Fruit fly (Drosophila melanogaster) whole organism, adult: ENCODE results near the gene CG3557.

Source experiments
- CG11617 ChIP-seq: fragments of 200-800 bp; sonication (Bioruptor generic); optimal IDR thresholded peaks from 2 replicates; lab custom pipeline; 2017; ENCODE audit warnings: mild to moderate bottlenecking, missing biosample characterization, missing genetic modification reagents, missing genetic modification characterization
- CG12768 ChIP-seq: fragments of 200-800 bp; sonication (Bioruptor generic); optimal IDR thresholded peaks from 2 replicates; lab custom pipeline; 2017; ENCODE audit warnings: missing biosample characterization, missing genetic modification characterization, mild to moderate bottlenecking, moderate library complexity, missing genetic modification reagents
- CG14711 ChIP-seq: fragments of 200-800 bp; sonication (Bioruptor generic); optimal IDR thresholded peaks from 2 replicates; lab custom pipeline; 2018; ENCODE audit warnings: missing biosample characterization, mild to moderate bottlenecking, missing genetic modification characterization, moderate library complexity
- CG1620 ChIP-seq: fragments of 200-800 bp; sonication (Bioruptor generic); optimal IDR thresholded peaks from 2 replicates; lab custom pipeline; 2016; ENCODE audit warnings: missing biosample characterization, missing genetic modification characterization
- CG33017 ChIP-seq: fragments of 200-800 bp; sonication (Bioruptor generic); optimal IDR thresholded peaks from 2 replicates; lab custom pipeline; 2018; ENCODE audit warnings: missing biosample characterization, mild to moderate bottlenecking, missing genetic modification characterization, moderate library complexity
- CG5204 ChIP-seq: fragments of 200-800 bp; sonication (Bioruptor generic); optimal IDR thresholded peaks from 2 replicates; lab custom pipeline; 2016; ENCODE audit warnings: missing biosample characterization, missing genetic modification characterization
- CG7045 ChIP-seq: fragments of 200-800 bp; sonication (Bioruptor generic); optimal IDR thresholded peaks from 2 replicates; lab custom pipeline; 2017; ENCODE audit warnings: missing biosample characterization, mild to moderate bottlenecking, missing genetic modification characterization
- CG7101 ChIP-seq: fragments of 200-800 bp; sonication (Bioruptor generic); optimal IDR thresholded peaks from 2 replicates; lab custom pipeline; 2018; ENCODE audit warnings: missing biosample characterization, mild to moderate bottlenecking, missing genetic modification characterization, moderate library complexity
- Clk ChIP-seq: fragments of 200-800 bp; sonication (Bioruptor generic); optimal IDR thresholded peaks from 2 replicates; lab custom pipeline; 2017; ENCODE audit warnings: missing biosample characterization, missing genetic modification characterization
- Crg-1 ChIP-seq: fragments of 200-800 bp; sonication (Bioruptor generic); optimal IDR thresholded peaks from 2 replicates; lab custom pipeline; 2016; ENCODE audit warnings: missing biosample characterization, missing genetic modification characterization
- Hr96 ChIP-seq: fragments of 200-800 bp; sonication (Bioruptor generic); optimal IDR thresholded peaks from 2 replicates; lab custom pipeline; 2016; ENCODE audit warnings: missing biosample characterization, missing genetic modification characterization
- Mnt ChIP-seq: fragments of 200-800 bp; sonication (Bioruptor generic); optimal IDR thresholded peaks from 2 replicates; lab custom pipeline; 2016; ENCODE audit warnings: missing biosample characterization, mild to moderate bottlenecking, missing genetic modification characterization
- bab1 ChIP-seq: fragments of 200-800 bp; sonication (Bioruptor generic); optimal IDR thresholded peaks from 3 replicates; lab custom pipeline; 2019; ENCODE audit warnings: missing biosample characterization, mild to moderate bottlenecking, missing genetic modification characterization, moderate library complexity
- cic ChIP-seq: fragments of 200-800 bp; sonication (Bioruptor generic); optimal IDR thresholded peaks from 2 replicates; lab custom pipeline; 2017; ENCODE audit warnings: missing biosample characterization, mild to moderate bottlenecking, missing genetic modification characterization, moderate library complexity
- cnc ChIP-seq, 2 experiments: fragments of >200 bp; optimal IDR thresholded peaks; 2 replicates each; lab custom pipeline; 2017
- kay ChIP-seq: fragments of 200-800 bp; sonication (Bioruptor generic); peaks from one replicate; lab custom pipeline; 2016; ENCODE audit warnings: missing biosample characterization, missing genetic modification characterization, borderline replicate concordance
- ovo ChIP-seq: fragments of 200-800 bp; sonication (Bioruptor generic); optimal IDR thresholded peaks from 2 replicates; lab custom pipeline; 2016; ENCODE audit warnings: missing biosample characterization, missing genetic modification characterization
- pad ChIP-seq: fragments of 200-800 bp; sonication (Bioruptor generic); optimal IDR thresholded peaks from 3 replicates; lab custom pipeline; 2017; ENCODE audit warnings: missing biosample characterization, missing genetic modification characterization, mild to moderate bottlenecking, moderate library complexity, missing genetic modification reagents
- tj ChIP-seq: fragments of 200-800 bp; sonication (Bioruptor generic); optimal IDR thresholded peaks from 3 replicates; lab custom pipeline; 2017; ENCODE audit warnings: missing biosample characterization, mild to moderate bottlenecking, missing genetic modification characterization, moderate library complexity
- toe ChIP-seq: fragments of 200-800 bp; sonication (Bioruptor generic); optimal IDR thresholded peaks from 2 replicates; lab custom pipeline; 2016; ENCODE audit warnings: missing biosample characterization, missing genetic modification characterization

Gene CG3557

dm6 chr2L:2385692-2386091 lies at the start of gene CG3557:
TSS of gene CG3557 (minus strand) at chr2L:2385792.
- no peak for TF ChIP-seq CG5204 (GFP tag; lab: Kevin White, UChicago)
- TF ChIP-seq CG12768 (GFP tag; lab: Kevin White, UChicago): no peak
- TF ChIP-seq CG33017 (tag; lab: Kevin White, UChicago): no peak
- TF ChIP-seq CG7045: no peak
- TF ChIP-seq Mnt (GFP tag; lab: Kevin White, UChicago): no peak
- TF ChIP-seq CG14711 (tag; lab: Kevin White, UChicago): no peak
- TF ChIP-seq tj (GFP tag; lab: Kevin White, UChicago): no peak
- no peak for TF ChIP-seq ovo (GFP tag; lab: Kevin White, UChicago)
- no peak for TF ChIP-seq Clk
- TF ChIP-seq kay (GFP tag; lab: Kevin White, UChicago): no peak
- no peak for TF ChIP-seq Crg-1 (GFP tag; lab: Kevin White, UChicago)
- no peak for TF ChIP-seq toe
- no peak for TF ChIP-seq cnc (optimal IDR thresholded peaks at IDR 0.05; lab: Kevin White, UChicago)
- TF ChIP-seq Hr96 (GFP tag; lab: Kevin White, UChicago): no peak
- no peak for TF ChIP-seq CG11617 (GFP tag; lab: Kevin White, UChicago)
- TF ChIP-seq bab1: no peak
- no peak for TF ChIP-seq pad (GFP tag; lab: Kevin White, UChicago)
- no peak for TF ChIP-seq CG1620 (GFP tag; lab: Kevin White, UChicago)
- no peak for TF ChIP-seq cic (GFP tag; lab: Kevin White, UChicago)

- no peak for TF ChIP-seq Clk
- TF ChIP-seq CG12768 (GFP tag; lab: Kevin White, UChicago): no peak
- no peak for TF ChIP-seq CG33017 (tag; lab: Kevin White, UChicago)
- no peak for TF ChIP-seq CG11617 (GFP tag; lab: Kevin White, UChicago)
- no peak for TF ChIP-seq pad (GFP tag; lab: Kevin White, UChicago)
- TF ChIP-seq CG5204 (GFP tag; lab: Kevin White, UChicago): no peak
- no peak for TF ChIP-seq CG14711 (tag; lab: Kevin White, UChicago)
Measured at dm6 chr2L:2434222-2434621, 48.6 kb upstream of the CG3557 start.

- TF ChIP-seq Crg-1 (GFP tag; lab: Kevin White, UChicago): no peak
- TF ChIP-seq CG14711 (tag; lab: Kevin White, UChicago): peak; percentile 42
- TF ChIP-seq CG33017 (tag; lab: Kevin White, UChicago): peak; percentile 72
- TF ChIP-seq toe: peak; percentile 48
- peak; percentile 57 for TF ChIP-seq CG12768 (GFP tag; lab: Kevin White, UChicago)
- TF ChIP-seq ovo (GFP tag; lab: Kevin White, UChicago): no peak
- no peak for TF ChIP-seq Mnt (GFP tag; lab: Kevin White, UChicago)
- TF ChIP-seq CG7045: peak; percentile 74
- peak; percentile 10 for TF ChIP-seq tj (GFP tag; lab: Kevin White, UChicago)
- TF ChIP-seq cnc (optimal IDR thresholded peaks at IDR 0.05; lab: Kevin White, UChicago): no peak
- no peak for TF ChIP-seq CG11617 (GFP tag; lab: Kevin White, UChicago)
- no peak for TF ChIP-seq cic (GFP tag; lab: Kevin White, UChicago)
- TF ChIP-seq pad (GFP tag; lab: Kevin White, UChicago): no peak
- no peak for TF ChIP-seq CG1620 (GFP tag; lab: Kevin White, UChicago)
- TF ChIP-seq Hr96 (GFP tag; lab: Kevin White, UChicago): peak; percentile 55
- peak; percentile 20 for TF ChIP-seq Clk
- peak; percentile 60 for TF ChIP-seq CG7101
- peak; percentile 45 for TF ChIP-seq kay (GFP tag; lab: Kevin White, UChicago)
- TF ChIP-seq CG5204 (GFP tag; lab: Kevin White, UChicago): peak; percentile 72
- TF ChIP-seq bab1: no peak
Measured at dm6 chr2L:2433494-2434054, 48.0 kb upstream of the CG3557 start.

- TF ChIP-seq CG1620 (GFP tag; lab: Kevin White, UChicago) (no peak), CG33017 (tag; lab: Kevin White, UChicago) (no peak), CG14711 (tag; lab: Kevin White, UChicago) (no peak)
Measured at dm6 chr2L:2432809-2433493, 47.4 kb upstream of the CG3557 start.

dm6 chr2L:2430251-2430650 lies 44.7 kb upstream of the CG3557 start:
- no peak for TF ChIP-seq CG7101

dm6 chr2L:2429588-2429987 lies 44.0 kb upstream of the CG3557 start:
- TF ChIP-seq kay (GFP tag; lab: Kevin White, UChicago) (peak; percentile 52), Hr96 (GFP tag; lab: Kevin White, UChicago) (no peak)

dm6 chr2L:2428209-2428488 lies 42.6 kb upstream of the CG3557 start, which contains the start of gene dpp:
TSS of gene dpp (plus strand) at chr2L:2428372.
- no peak for TF ChIP-seq CG11617 (GFP tag; lab: Kevin White, UChicago)
- TF ChIP-seq CG1620 (GFP tag; lab: Kevin White, UChicago): no peak
- no peak for TF ChIP-seq pad (GFP tag; lab: Kevin White, UChicago)
- no peak for TF ChIP-seq CG12768 (GFP tag; lab: Kevin White, UChicago)
- no peak for TF ChIP-seq Clk
- TF ChIP-seq CG7045: no peak
- TF ChIP-seq CG5204 (GFP tag; lab: Kevin White, UChicago): no peak
- TF ChIP-seq cnc (optimal IDR thresholded peaks at IDR 0.05; lab: Kevin White, UChicago): no peak
- TF ChIP-seq CG14711 (tag; lab: Kevin White, UChicago): no peak
- TF ChIP-seq CG33017 (tag; lab: Kevin White, UChicago): no peak
- no peak for TF ChIP-seq toe
- no peak for TF ChIP-seq CG7101
- no peak for TF ChIP-seq cic (GFP tag; lab: Kevin White, UChicago)
- no peak for TF ChIP-seq ovo (GFP tag; lab: Kevin White, UChicago)
- no peak for TF ChIP-seq tj (GFP tag; lab: Kevin White, UChicago)
- TF ChIP-seq kay (GFP tag; lab: Kevin White, UChicago): no peak
